Worm (Caenorhabditis elegans) whole organism, L4 larva: ENCODE data around the gene clec-240.

Source experiments
- F44E2.7 ChIP-seq: fragments of 200-800 bp; sonication (Bioruptor generic); IDR thresholded peaks from 2 replicates; pipeline ENCODE4 v2.1.2; 2022; ENCODE audit warnings: missing genetic modification characterization, missing compliant biosample characterization
- R02D3.7 ChIP-seq: fragments of 150-350 bp; sonication (generic microtip); optimal IDR thresholded peaks from 3 replicates; lab custom pipeline; 2014; ENCODE audit warnings: missing biosample characterization, missing genetic modification characterization
- T20F7.1 ChIP-seq: fragments of 200-800 bp; sonication (Bioruptor generic); optimal IDR thresholded peaks from 2 replicates; lab custom pipeline; 2018; ENCODE audit warnings: mild to moderate bottlenecking, missing genetic modification characterization, missing compliant biosample characterization
- ZK337.2 ChIP-seq: fragments of 200-800 bp; sonication (Bioruptor generic); IDR thresholded peaks from 2 replicates; pipeline ENCODE4 v1.3.6; 2022; ENCODE audit warnings: missing genetic modification reagents, missing genetic modification characterization, missing compliant biosample characterization
- arid-1 ChIP-seq: fragments of 200-800 bp; sonication (Bioruptor generic); conservative IDR thresholded peaks from 2 replicates; pipeline ENCODE4 v1.3.6; 2022; ENCODE audit warnings: missing genetic modification reagents, missing genetic modification characterization, missing compliant biosample characterization
- ceh-20 ChIP-seq: fragments of 200-800 bp; sonication (Bioruptor generic); IDR thresholded peaks from 2 replicates; pipeline ENCODE4 v1.3.6; 2022; ENCODE audit warnings: missing genetic modification reagents, missing genetic modification characterization, missing compliant biosample characterization
- ceh-28 ChIP-seq: fragments of 150-350 bp; optimal IDR thresholded peaks from 2 replicates; lab custom pipeline; 2014; ENCODE audit warnings: missing biosample characterization, missing genetic modification reagents, missing genetic modification characterization
- ceh-44 ChIP-seq: fragments of 200-800 bp; sonication (Bioruptor generic); IDR thresholded peaks from 2 replicates; pipeline ENCODE4 v1.3.6; 2022; ENCODE audit warnings: missing genetic modification reagents, missing genetic modification characterization, missing compliant biosample characterization
- ceh-62 ChIP-seq: sonication (generic microtip); optimal IDR thresholded peaks from 2 replicates; lab custom pipeline; 2017; ENCODE audit warnings: missing biosample characterization, missing genetic modification characterization
- ctbp-1 ChIP-seq: fragments of 200-800 bp; sonication (Bioruptor generic); IDR thresholded peaks from 2 replicates; pipeline ENCODE4 v1.3.6; 2022; ENCODE audit warnings: missing genetic modification reagents, missing genetic modification characterization, missing compliant biosample characterization
- daf-19 ChIP-seq: fragments of 200-800 bp; sonication (Bioruptor generic); conservative IDR thresholded peaks from 2 replicates; pipeline ENCODE4 v1.3.6; 2022; ENCODE audit warnings: missing genetic modification characterization, missing compliant biosample characterization
- dmd-6 ChIP-seq: fragments of 200-800 bp; sonication (Bioruptor generic); IDR thresholded peaks from 2 replicates; pipeline ENCODE4 v1.3.6; 2022; ENCODE audit warnings: missing genetic modification reagents, missing genetic modification characterization, missing compliant biosample characterization
- egl-27 ChIP-seq: sonication (generic microtip); optimal IDR thresholded peaks from 3 replicates; lab custom pipeline; 2017; ENCODE audit warnings: missing biosample characterization, missing genetic modification reagents, missing genetic modification characterization
- egl-43 ChIP-seq: fragments of 200-800 bp; sonication (Bioruptor generic); IDR thresholded peaks from 2 replicates; pipeline ENCODE4 v1.3.6; 2022; ENCODE audit warnings: missing genetic modification reagents, missing genetic modification characterization, missing compliant biosample characterization
- fos-1 ChIP-seq: fragments of 150-350 bp; optimal IDR thresholded peaks from 2 replicates; lab custom pipeline; 2014; ENCODE audit warnings: missing biosample characterization, missing genetic modification characterization
- gei-8 ChIP-seq: fragments of 200-800 bp; sonication (Bioruptor generic); optimal IDR thresholded peaks from 2 replicates; lab custom pipeline; 2018; ENCODE audit warnings: mild to moderate bottlenecking, missing genetic modification characterization, missing compliant biosample characterization
- hif-1 ChIP-seq, 2 experiments: sonication (generic microtip); optimal IDR thresholded peaks; 2 replicates each; lab custom pipeline; 2016 to 2017; ENCODE audit warnings: missing compliant biosample characterization in 2 of 2, missing genetic modification characterization in 2 of 2, missing genetic modification reagents in 2 of 2, missing genotype in 2 of 2, mild to moderate bottlenecking in 1 of 2
- hlh-11 ChIP-seq: fragments of 200-800 bp; sonication (Bioruptor generic); optimal IDR thresholded peaks from 2 replicates; lab custom pipeline; 2018; ENCODE audit warnings: mild to moderate bottlenecking, missing genetic modification characterization, missing compliant biosample characterization
- hlh-30 ChIP-seq: sonication (generic microtip); optimal IDR thresholded peaks from 2 replicates; lab custom pipeline; 2017; ENCODE audit warnings: antibody characterized with exemption, mild to moderate bottlenecking, missing genetic modification characterization, missing compliant biosample characterization; ENCODE audit not compliant: insufficient read depth
- lin-1 ChIP-seq: fragments of 200-800 bp; sonication (Bioruptor generic); IDR thresholded peaks from 2 replicates; pipeline ENCODE4 v1.3.6; 2022; ENCODE audit warnings: missing genetic modification reagents, missing genetic modification characterization, missing compliant biosample characterization
- lin-15B ChIP-seq: fragments of 150-350 bp; sonication (generic microtip); optimal IDR thresholded peaks from 3 replicates; lab custom pipeline; 2014; ENCODE audit warnings: missing biosample characterization, missing genetic modification characterization
- lin-29 ChIP-seq: fragments of 200-800 bp; sonication (Bioruptor generic); IDR thresholded peaks from 2 replicates; pipeline ENCODE4 v1.3.6; 2022; ENCODE audit warnings: missing genetic modification reagents, missing genetic modification characterization, missing compliant biosample characterization
- lir-3 ChIP-seq: sonication (generic microtip); optimal IDR thresholded peaks from 2 replicates; lab custom pipeline; 2016; ENCODE audit warnings: mild to moderate bottlenecking, missing genetic modification characterization, missing compliant biosample characterization
- lsy-2 ChIP-seq, 2 experiments: fragments of 150-350 bp in 1 of 2; sonication (generic microtip) in 1 of 2; optimal IDR thresholded peaks; 2 replicates each; lab custom pipeline; 2014 to 2017; ENCODE audit warnings: missing biosample characterization in 2 of 2, missing genetic modification characterization in 2 of 2
- madf-5 ChIP-seq, 2 experiments: fragments of 200-800 bp; sonication (Bioruptor generic); IDR thresholded peaks; 2 replicates each; pipeline ENCODE4 v1.3.6; 2022; ENCODE audit warnings: missing compliant biosample characterization in 2 of 2, missing genetic modification characterization in 2 of 2
- mdt-29 ChIP-seq: fragments of 200-800 bp; sonication (Bioruptor generic); IDR thresholded peaks from 2 replicates; pipeline ENCODE4 v1.3.6; 2022; ENCODE audit warnings: missing genetic modification reagents, missing genetic modification characterization, missing compliant biosample characterization
- mep-1 ChIP-seq: fragments of 150-350 bp; sonication (generic microtip); optimal IDR thresholded peaks from 3 replicates; lab custom pipeline; 2014; ENCODE audit warnings: missing biosample characterization, missing genetic modification characterization
- mes-2 ChIP-seq: sonication (generic microtip); optimal IDR thresholded peaks from 2 replicates; lab custom pipeline; 2016; ENCODE audit warnings: missing genotype, mild to moderate bottlenecking, missing genetic modification characterization, missing compliant biosample characterization; ENCODE audit not compliant: poor library complexity, severe bottlenecking
- nhr-111 ChIP-seq: fragments of 200-800 bp; sonication (Bioruptor generic); optimal IDR thresholded peaks from 2 replicates; lab custom pipeline; 2018; ENCODE audit warnings: mild to moderate bottlenecking, missing genetic modification characterization, missing compliant biosample characterization
- nhr-28 ChIP-seq: fragments of 150-350 bp; optimal IDR thresholded peaks from 2 replicates; lab custom pipeline; 2014; ENCODE audit warnings: missing biosample characterization, missing genetic modification characterization
- pha-4 ChIP-seq, 2 experiments: fragments of 150-350 bp in 1 of 2; fragments of 200-800 bp in 1 of 2; sonication (Bioruptor generic) in 1 of 2; IDR thresholded peaks in 1 of 2; optimal IDR thresholded peaks in 1 of 2; 2 replicates each; pipeline versions ENCODE4 v1.3.6 to Lab custom; 2014 to 2022; ENCODE audit warnings: missing genetic modification characterization in 2 of 2, missing genetic modification reagents in 2 of 2, missing biosample characterization in 1 of 2, missing compliant biosample characterization in 1 of 2
- pqm-1 ChIP-seq: sonication (generic microtip); optimal IDR thresholded peaks from 2 replicates; lab custom pipeline; 2017; ENCODE audit warnings: missing biosample characterization, missing genetic modification characterization
- rbr-2 ChIP-seq: sonication (generic microtip); optimal IDR thresholded peaks from 2 replicates; lab custom pipeline; 2016; ENCODE audit warnings: missing genotype, missing genetic modification characterization, missing compliant biosample characterization
- saeg-2 ChIP-seq: fragments of 200-800 bp; sonication (Bioruptor generic); IDR thresholded peaks from 2 replicates; pipeline ENCODE4 v1.3.6; 2022; ENCODE audit warnings: missing genetic modification reagents, missing genetic modification characterization, missing compliant biosample characterization
- sdz-12 ChIP-seq: fragments of 200-800 bp; sonication (Bioruptor generic); optimal IDR thresholded peaks from 2 replicates; lab custom pipeline; 2018; ENCODE audit warnings: mild to moderate bottlenecking, missing genetic modification characterization, missing compliant biosample characterization
- set-16 ChIP-seq: fragments of 200-800 bp; sonication (Bioruptor generic); IDR thresholded peaks from 2 replicates; pipeline ENCODE4 v1.3.6; 2022; ENCODE audit warnings: missing genetic modification reagents, missing genetic modification characterization, missing compliant biosample characterization
- snpc-4 ChIP-seq: fragments of 150-350 bp; optimal IDR thresholded peaks from 2 replicates; lab custom pipeline; 2014; ENCODE audit warnings: missing biosample characterization, missing genetic modification characterization
- spr-1 ChIP-seq: sonication (generic microtip); optimal IDR thresholded peaks from 2 replicates; lab custom pipeline; 2016; ENCODE audit warnings: mild to moderate bottlenecking, missing genetic modification characterization, missing compliant biosample characterization
- tag-97 ChIP-seq: fragments of 200-800 bp; sonication (Bioruptor generic); IDR thresholded peaks from 2 replicates; pipeline ENCODE4 v1.3.6; 2022; ENCODE audit warnings: missing genetic modification characterization, missing compliant biosample characterization
- unc-130 ChIP-seq: sonication (generic microtip); optimal IDR thresholded peaks from 2 replicates; lab custom pipeline; 2016; ENCODE audit warnings: missing genetic modification reagents, missing genetic modification characterization, missing compliant biosample characterization
- unc-39 ChIP-seq: sonication (generic microtip); optimal IDR thresholded peaks from 2 replicates; lab custom pipeline; 2017; ENCODE audit warnings: missing biosample characterization, missing genetic modification characterization
- unc-62 ChIP-seq, 3 experiments: fragments of 150-350 bp in 1 of 3; sonication (generic microtip); optimal IDR thresholded peaks in 2 of 3; peaks in 1 of 3; 1 replicate in 1 of 3; 2 replicates in 2 of 3; lab custom pipeline; 2014 to 2017; ENCODE audit warnings: missing biosample characterization in 3 of 3, missing genetic modification characterization in 3 of 3, missing genetic modification reagents in 3 of 3, missing genotype in 1 of 3
- vab-7 ChIP-seq: fragments of 200-800 bp; sonication (Bioruptor generic); IDR thresholded peaks from 2 replicates; pipeline ENCODE4 v1.3.6; 2022; ENCODE audit warnings: missing genetic modification reagents, missing genetic modification characterization, missing compliant biosample characterization
- zfp-2 ChIP-seq: sonication (generic microtip); optimal IDR thresholded peaks from 2 replicates; lab custom pipeline; 2016; ENCODE audit warnings: mild to moderate bottlenecking, missing genetic modification characterization, missing compliant biosample characterization
- zfp-3 ChIP-seq: fragments of 200-800 bp; sonication (Bioruptor generic); conservative IDR thresholded peaks from 2 replicates; pipeline ENCODE4 v1.3.6; 2022; ENCODE audit warnings: missing genetic modification reagents, missing genetic modification characterization, missing compliant biosample characterization

The clec-240 gene

ce11 chrV:17009342-17010064, at the start of gene clec-240, which contains the start of gene clc-12:
Gene clec-240 (plus strand): TSS chrV:17010014.
Gene clc-12 (minus strand): TSS chrV:17009388.
- peak; percentile 47; the same call in 1 of the 2 replicates for TF ChIP-seq dmd-6 (GFP tag; lab: Robert Waterston, UW)
- TF ChIP-seq pqm-1, result peak; percentile 14
- TF ChIP-seq unc-62 (GFP tag; optimal IDR thresholded peaks at IDR 0.05 in 1 of 2; lab: Kevin White, UChicago), result peak in 1 of 2 experiments; percentile 26
- no peak for TF ChIP-seq unc-62 (tag; optimal IDR thresholded peaks at IDR 0.05; lab: Kevin White, UChicago)
- no peak for TF ChIP-seq lin-1
- TF ChIP-seq nhr-28, result peak; percentile 15

ce11 chrV:16965655-16966054, 44.2 kb upstream of the clec-240 start, which contains the start of gene efl-1:
Gene efl-1 (minus strand): TSS chrV:16965675.
- TF ChIP-seq lsy-2 (tag; optimal IDR thresholded peaks at IDR 0.05; lab: Kevin White, UChicago) (peak; percentile 22 to 93), ctbp-1 (GFP tag; lab: Robert Waterston, UW) (no peak), set-16 (GFP tag; lab: Robert Waterston, UW) (0 out of 2 replicates have a peak, but pooled peaks have one; percentile 15), ceh-62 (tag; lab: Kevin White, UChicago) (no peak), mep-1 (peak; percentile 86), daf-19 (GFP tag; lab: Robert Waterston, UW) (no peak), lin-15B (tag; lab: Kevin White, UChicago) (peak; percentile 1), mdt-29 (GFP tag; lab: Robert Waterston, UW) (peak; percentile 64; the same call in 1 of the 2 replicates), egl-27 (tag; lab: Kevin White, UChicago) (no peak), egl-43 (GFP tag; lab: Robert Waterston, UW) (peak; percentile 51; the same call in 1 of the 2 replicates), hif-1 (tag; optimal IDR thresholded peaks at IDR 0.05; lab: Kevin White, UChicago) (no peak), F44E2.7 (no peak), hlh-11 (peak; percentile 77), zfp-3 (GFP tag; lab: Robert Waterston, UW) (0 out of 2 replicates have a peak, but pooled peaks have one; percentile 39), ZK337.2 (no peak), mes-2 (tag; lab: Kevin White, UChicago) (peak; percentile 94), vab-7 (peak; percentile 45; the same call in 1 of the 2 replicates), spr-1 (tag; lab: Kevin White, UChicago) (peak; percentile 54), pha-4 (GFP tag; IDR thresholded peaks at IDR 0.05; lab: Robert Waterston, UW) (peak; percentile 43; the same call in 1 of the 2 replicates), pha-4 (tag; optimal IDR thresholded peaks at IDR 0.05; lab: Kevin White, UChicago) (peak; percentile 34), tag-97 (GFP tag; lab: Robert Waterston, UW) (no peak), R02D3.7 (tag; lab: Kevin White, UChicago) (no peak), ceh-20 (GFP tag; lab: Robert Waterston, UW) (peak; percentile 90), arid-1 (GFP tag; lab: Robert Waterston, UW) (0 out of 2 replicates have a peak, but pooled peaks have one; percentile 64), ceh-44 (GFP tag; lab: Robert Waterston, UW) (peak; percentile 61; the same call in 1 of the 2 replicates), lin-29 (GFP tag; lab: Robert Waterston, UW) (peak; percentile 57; the same call in 1 of the 2 replicates), T20F7.1 (GFP tag; lab: Kevin White, UChicago) (peak; percentile 67), unc-39 (tag; lab: Kevin White, UChicago) (no peak), pqm-1 (no peak), fos-1 (tag; lab: Kevin White, UChicago) (no peak), snpc-4 (tag; lab: Kevin White, UChicago) (peak; percentile 77), unc-130 (GFP tag; lab: Kevin White, UChicago) (peak; percentile 39), gei-8 (GFP tag; lab: Kevin White, UChicago) (no peak), sdz-12 (GFP tag; lab: Kevin White, UChicago) (no peak), madf-5 (GFP tag; IDR thresholded peaks at IDR 0.05; lab: Robert Waterston, UW) (no peak), ceh-28 (tag; lab: Kevin White, UChicago) (no peak), saeg-2 (GFP tag; lab: Robert Waterston, UW) (no peak), lin-1 (no peak), rbr-2 (tag; lab: Kevin White, UChicago) (peak; percentile 81), hlh-30 (peak; percentile 89), nhr-111 (GFP tag; lab: Kevin White, UChicago) (no peak), zfp-2 (tag; lab: Kevin White, UChicago) (peak; percentile 41), lir-3 (tag; lab: Kevin White, UChicago) (no peak)
